Worm (Caenorhabditis elegans): ENCODE data around the gene F37C12.21.

Gene F37C12.21

ce11 chrIII:7230841-7231240, 42.7 kb downstream of the F37C12.21 start, which contains the start of gene R151.10:
Gene R151.10 (minus strand): TSS chrIII:7230941.
- no peak for TF ChIP-seq unc-62 (GFP tag; optimal IDR thresholded peaks at IDR 0.05)

ce11 chrIII:7232782-7233181, 44.6 kb downstream of the F37C12.21 start, which contains the start of gene adr-2:
Gene adr-2 (minus strand): TSS chrIII:7232882.
- TF ChIP-seq unc-62 (GFP tag; optimal IDR thresholded peaks at IDR 0.05) = no peak

- TF ChIP-seq unc-62 (GFP tag; optimal IDR thresholded peaks at IDR 0.05) = no peak
Observed at ce11 chrIII:7234148-7234547, 46.0 kb downstream of the F37C12.21 start, which contains the start of gene ndus-8. Gene ndus-8 (minus strand): TSS chrIII:7234202.
